Worm (Caenorhabditis elegans) whole organism, L4 larva: ENCODE measurements around the gene srbc-9.

ENCODE experiments used
- aly-2 ChIP-seq: sonication (generic microtip); optimal IDR thresholded peaks from 2 replicates; lab custom pipeline; 2018; ENCODE audit warnings: missing biosample characterization, missing genetic modification characterization
- ceh-28 ChIP-seq: fragments of 150-350 bp; optimal IDR thresholded peaks from 2 replicates; lab custom pipeline; 2014; ENCODE audit warnings: missing biosample characterization, missing genetic modification reagents, missing genetic modification characterization
- daf-8 ChIP-seq: fragments of 200-800 bp; sonication (Bioruptor generic); IDR thresholded peaks from 2 replicates; pipeline ENCODE4 v1.3.6; 2022; ENCODE audit warnings: missing genetic modification characterization, missing compliant biosample characterization
- dpl-1 ChIP-seq: fragments of 150-350 bp; optimal IDR thresholded peaks from 2 replicates; lab custom pipeline; 2014; ENCODE audit warnings: missing biosample characterization, missing genetic modification reagents, missing genetic modification characterization
- hlh-11 ChIP-seq: fragments of 200-800 bp; sonication (Bioruptor generic); optimal IDR thresholded peaks from 2 replicates; lab custom pipeline; 2018; ENCODE audit warnings: mild to moderate bottlenecking, missing genetic modification characterization, missing compliant biosample characterization
- nhr-237 ChIP-seq: sonication (generic microtip); optimal IDR thresholded peaks from 2 replicates; lab custom pipeline; 2017; ENCODE audit warnings: missing biosample characterization, missing genetic modification characterization
- nhr-28 ChIP-seq: fragments of 150-350 bp; optimal IDR thresholded peaks from 2 replicates; lab custom pipeline; 2014; ENCODE audit warnings: missing biosample characterization, missing genetic modification characterization
- nhr-76 ChIP-seq: fragments of 150-350 bp; optimal IDR thresholded peaks from 2 replicates; lab custom pipeline; 2014; ENCODE audit warnings: missing biosample characterization, missing genetic modification characterization
- nhr-77 ChIP-seq: fragments of 150-350 bp; optimal IDR thresholded peaks from 2 replicates; lab custom pipeline; 2014; ENCODE audit warnings: missing biosample characterization, missing genetic modification characterization
- skn-1 ChIP-seq: fragments of 150-350 bp; optimal IDR thresholded peaks from 2 replicates; lab custom pipeline; 2014; ENCODE audit warnings: missing biosample characterization, missing genetic modification characterization
- snpc-4 ChIP-seq: fragments of 150-350 bp; optimal IDR thresholded peaks from 2 replicates; lab custom pipeline; 2014; ENCODE audit warnings: missing biosample characterization, missing genetic modification characterization
- spr-1 ChIP-seq: sonication (generic microtip); optimal IDR thresholded peaks from 2 replicates; lab custom pipeline; 2016; ENCODE audit warnings: mild to moderate bottlenecking, missing genetic modification characterization, missing compliant biosample characterization
- unc-62 ChIP-seq, 3 experiments: fragments of 150-350 bp in 1 of 3; sonication (generic microtip); optimal IDR thresholded peaks in 2 of 3; peaks in 1 of 3; 1 replicate in 1 of 3; 2 replicates in 2 of 3; lab custom pipeline; 2014 to 2017; ENCODE audit warnings: missing biosample characterization in 3 of 3, missing genetic modification characterization in 3 of 3, missing genetic modification reagents in 3 of 3, missing genotype in 1 of 3

- no peak for TF ChIP-seq nhr-237 (tag; lab: Kevin White, UChicago)
- no peak for TF ChIP-seq snpc-4 (tag; lab: Kevin White, UChicago)
- TF ChIP-seq ceh-28, result no peak
- TF ChIP-seq skn-1 (tag; lab: Kevin White, UChicago), result no peak
- TF ChIP-seq aly-2 (tag; lab: Kevin White, UChicago), result no peak
- TF ChIP-seq daf-8 (GFP tag; lab: Robert Waterston, UW), result no peak
- TF ChIP-seq dpl-1 (GFP tag; lab: Kevin White, UChicago), result no peak
- TF ChIP-seq spr-1 (tag; lab: Kevin White, UChicago), result no peak
- no peak for TF ChIP-seq nhr-77 (tag; lab: Kevin White, UChicago)
- no peak for TF ChIP-seq nhr-28 (tag; lab: Kevin White, UChicago)
- TF ChIP-seq hlh-11 (tag; lab: Kevin White, UChicago), result no peak
- TF ChIP-seq nhr-76, result no peak
- no peak for TF ChIP-seq unc-62 (GFP tag; optimal IDR thresholded peaks at IDR 0.05 in 1 of 2; lab: Kevin White, UChicago)
- TF ChIP-seq unc-62 (tag; optimal IDR thresholded peaks at IDR 0.05; lab: Kevin White, UChicago), result no peak
Observed at ce11 chrV:7490340-7490739, at the start of gene srbc-9.
